Worm (Caenorhabditis elegans) whole organism, L4 larva: ENCODE results near the gene ZC262.13.

ENCODE experiments used
- R02D3.7 ChIP-seq: fragments of 150-350 bp; sonication (generic microtip); optimal IDR thresholded peaks from 3 replicates; lab custom pipeline; 2014; ENCODE audit warnings: missing biosample characterization, missing genetic modification characterization
- ceh-32 ChIP-seq: sonication (generic microtip); optimal IDR thresholded peaks from 2 replicates; lab custom pipeline; 2016; ENCODE audit warnings: mild to moderate bottlenecking, missing genetic modification characterization, missing compliant biosample characterization; ENCODE audit not compliant: poor library complexity
- fkh-10 ChIP-seq: fragments of 150-350 bp; optimal IDR thresholded peaks from 2 replicates; lab custom pipeline; 2014; ENCODE audit warnings: missing biosample characterization, missing genetic modification reagents, missing genetic modification characterization
- lir-3 ChIP-seq: sonication (generic microtip); optimal IDR thresholded peaks from 2 replicates; lab custom pipeline; 2016; ENCODE audit warnings: mild to moderate bottlenecking, missing genetic modification characterization, missing compliant biosample characterization
- nhr-11 ChIP-seq: fragments of 150-350 bp; optimal IDR thresholded peaks from 2 replicates; lab custom pipeline; 2014; ENCODE audit warnings: missing biosample characterization, missing genetic modification characterization
- nhr-237 ChIP-seq: sonication (generic microtip); optimal IDR thresholded peaks from 2 replicates; lab custom pipeline; 2017; ENCODE audit warnings: missing biosample characterization, missing genetic modification characterization
- unc-39 ChIP-seq: sonication (generic microtip); optimal IDR thresholded peaks from 2 replicates; lab custom pipeline; 2017; ENCODE audit warnings: missing biosample characterization, missing genetic modification characterization

- no peak for TF ChIP-seq R02D3.7 (tag; lab: Kevin White, UChicago)
- no peak for TF ChIP-seq nhr-11 (tag; lab: Kevin White, UChicago)
- no peak for TF ChIP-seq ceh-32 (tag; lab: Kevin White, UChicago)
- TF ChIP-seq nhr-237 = no peak
- TF ChIP-seq lir-3 (tag; lab: Kevin White, UChicago) = no peak
- no peak for TF ChIP-seq unc-39 (tag; lab: Kevin White, UChicago)
- TF ChIP-seq fkh-10 (GFP tag; lab: Kevin White, UChicago) = no peak
These were observed 44.7 kb upstream of the ZC262.13 start for ce11 chrIII:8281310-8281709.
